ENCODE assay signal across 3 worm cellular contexts in the genomic region with DNA sequence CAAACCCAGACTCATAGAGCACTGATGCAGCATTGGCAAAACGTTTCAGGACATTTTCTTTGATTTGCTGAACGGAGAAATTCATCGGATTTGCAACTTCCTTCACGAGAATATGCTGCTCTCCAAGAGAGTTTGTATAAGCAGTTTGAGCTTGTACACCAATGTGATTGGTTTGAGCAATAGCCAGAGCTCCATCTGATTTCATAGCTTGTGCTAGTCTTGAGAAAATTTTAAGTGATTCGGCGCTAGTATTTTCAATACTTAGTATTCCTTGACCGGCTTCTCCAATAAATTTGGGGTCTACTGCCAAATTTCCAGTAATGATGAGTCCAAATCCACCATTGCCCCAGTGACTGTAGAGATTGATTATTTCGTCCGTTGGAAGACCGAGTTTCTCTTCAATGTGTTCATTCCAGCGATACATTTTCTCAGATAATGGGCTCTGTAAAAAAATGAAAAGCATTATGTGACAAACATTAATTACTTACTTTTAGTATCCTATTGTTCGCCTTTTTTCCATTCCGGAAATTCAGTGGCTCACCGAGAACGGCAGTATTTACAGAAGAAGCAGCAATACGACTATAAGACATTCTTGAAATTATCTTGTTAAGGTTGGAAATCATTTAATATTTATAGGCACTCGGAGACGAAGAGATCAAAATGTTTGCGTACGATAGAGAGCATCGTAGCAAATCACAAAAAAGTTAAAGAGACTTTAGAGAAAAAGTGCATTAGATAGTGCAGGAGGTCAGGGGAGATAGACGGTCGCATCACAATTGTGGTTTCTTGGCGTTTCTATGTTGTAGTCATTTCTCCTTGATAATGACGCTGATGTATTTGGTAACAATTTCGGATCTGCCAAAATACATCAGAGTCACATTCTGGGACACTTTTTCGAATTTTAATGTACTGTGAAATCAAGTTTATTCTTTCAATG.
TF ChIP-seq lines count a peak whose summit lies in the region.

A gene (minus strand): TSS at position 593 of the 937 bp plus-strand sequence.

TF ChIP-seq in whole organism, L1 larva, 84 proteins besides CTCF, POLR2A, EP300 and RAD21 (continued from another document):
- no peak for TF ChIP-seq blmp-1 (tag; optimal IDR thresholded peaks at IDR 0.05; lab: Kevin White, UChicago)
- peak; percentile 15 for TF ChIP-seq nhr-90 (tag; optimal IDR thresholded peaks at IDR 0.05; lab: Kevin White, UChicago; ENCODE audit: poor library complexity)
- TF ChIP-seq hlh-4 (tag; optimal IDR thresholded peaks at IDR 0.05; lab: Kevin White, UChicago) = no peak
- TF ChIP-seq nhr-71 (tag; optimal IDR thresholded peaks at IDR 0.05; lab: Kevin White, UChicago) = peak; percentile 7
- no peak for TF ChIP-seq rnt-1 (tag; optimal IDR thresholded peaks at IDR 0.05; lab: Kevin White, UChicago)
- TF ChIP-seq hpl-2 (GFP tag; optimal IDR thresholded peaks at IDR 0.05; lab: Kevin White, UChicago) = no peak
- TF ChIP-seq zag-1 (tag; optimal IDR thresholded peaks at IDR 0.05; lab: Kevin White, UChicago) = no peak
- TF ChIP-seq efl-1 (optimal IDR thresholded peaks at IDR 0.05; lab: Kevin White, UChicago) = no peak
- TF ChIP-seq efl-1 (GFP tag; optimal IDR thresholded peaks at IDR 0.05 in 1 of 2; lab: Kevin White, UChicago) = peak in 1 of 2 experiments; percentile 78
- TF ChIP-seq mab-9 (GFP tag; IDR thresholded peaks at IDR 0.05; lab: Robert Waterston, UW) = no peak
- no peak for TF ChIP-seq ets-5 (GFP tag; IDR thresholded peaks at IDR 0.05; lab: Robert Waterston, UW)
- TF ChIP-seq ztf-11 (tag; optimal IDR thresholded peaks at IDR 0.05; lab: Kevin White, UChicago) = no peak
- no peak for TF ChIP-seq irx-1 (tag; optimal IDR thresholded peaks at IDR 0.05; lab: Kevin White, UChicago)

TF ChIP-seq in whole organism, L2 larva, 48 proteins besides CTCF, POLR2A, EP300 and RAD21 (continued from another document):
- TF ChIP-seq crh-2 (tag; optimal IDR thresholded peaks at IDR 0.05; lab: Kevin White, UChicago) (peak; percentile 19), nhr-237 (tag; optimal IDR thresholded peaks at IDR 0.05; lab: Kevin White, UChicago) (no peak), aly-2 (tag; optimal IDR thresholded peaks at IDR 0.05; lab: Kevin White, UChicago) (no peak), C34F6.9 (tag; optimal IDR thresholded peaks at IDR 0.05; lab: Kevin White, UChicago) (no peak), mbf-1 (tag; optimal IDR thresholded peaks at IDR 0.05; lab: Kevin White, UChicago) (no peak), gmeb-1 (tag; optimal IDR thresholded peaks at IDR 0.05; lab: Kevin White, UChicago) (no peak)
TF ChIP-seq in whole organism, L2 larva: peak in this region for 4.

TF ChIP-seq in whole organism, L4 larva, 104 proteins besides CTCF, POLR2A, EP300 and RAD21 (continued from another document):
- peak; percentile 95 for TF ChIP-seq aha-1 (tag; lab: Kevin White, UChicago)
- no peak for TF ChIP-seq Y48G9A.11 (GFP tag; IDR thresholded peaks at IDR 0.05; lab: Robert Waterston, UW)
- TF ChIP-seq tag-97 (GFP tag; IDR thresholded peaks at IDR 0.05; lab: Robert Waterston, UW) = no peak
- TF ChIP-seq gei-8 (GFP tag; optimal IDR thresholded peaks at IDR 0.05; lab: Kevin White, UChicago) = no peak
- TF ChIP-seq ama-1 (optimal IDR thresholded peaks at IDR 0.05; lab: Kevin White, UChicago) = no peak
- TF ChIP-seq duxl-1 (tag; optimal IDR thresholded peaks at IDR 0.05; lab: Kevin White, UChicago; ENCODE audit: poor library complexity) = no peak
- TF ChIP-seq unc-39 (tag; optimal IDR thresholded peaks at IDR 0.05; lab: Kevin White, UChicago) = no peak
- TF ChIP-seq lin-39 (tag; optimal IDR thresholded peaks at IDR 0.05; lab: Kevin White, UChicago) = no peak
- TF ChIP-seq hlh-30 (tag; optimal IDR thresholded peaks at IDR 0.05; lab: Kevin White, UChicago; ENCODE audit: insufficient read depth) = peak; percentile 9
- TF ChIP-seq daf-19 (GFP tag; conservative IDR thresholded peaks at IDR 0.05; lab: Robert Waterston, UW) = no peak
- peak; percentile 57 for TF ChIP-seq dve-1 (tag; optimal IDR thresholded peaks at IDR 0.05; lab: Kevin White, UChicago; ENCODE audit: insufficient read depth)
- TF ChIP-seq ZK546.5 (tag; optimal IDR thresholded peaks at IDR 0.05; lab: Kevin White, UChicago) = no peak
- peak; percentile 7 for TF ChIP-seq nhr-10 (tag; optimal IDR thresholded peaks at IDR 0.05; lab: Kevin White, UChicago)
- TF ChIP-seq F44E2.7 (GFP tag; IDR thresholded peaks at IDR 0.05; lab: Robert Waterston, UW) = no peak
- no peak for TF ChIP-seq pha-4 (GFP tag; IDR thresholded peaks at IDR 0.05; lab: Robert Waterston, UW)
- no peak for TF ChIP-seq pha-4 (tag; optimal IDR thresholded peaks at IDR 0.05; lab: Kevin White, UChicago)
- TF ChIP-seq ceh-62 (tag; optimal IDR thresholded peaks at IDR 0.05; lab: Kevin White, UChicago) = no peak
- no peak for TF ChIP-seq zfp-2 (tag; optimal IDR thresholded peaks at IDR 0.05; lab: Kevin White, UChicago)
- no peak for TF ChIP-seq madf-9 (GFP tag; conservative IDR thresholded peaks at IDR 0.05; lab: Robert Waterston, UW)
- TF ChIP-seq nhr-111 (GFP tag; optimal IDR thresholded peaks at IDR 0.05; lab: Kevin White, UChicago) = no peak
- TF ChIP-seq lin-29 (GFP tag; IDR thresholded peaks at IDR 0.05; lab: Robert Waterston, UW) = no peak
- TF ChIP-seq lsy-2 (tag; optimal IDR thresholded peaks at IDR 0.05; lab: Kevin White, UChicago) = no peak
- no peak for TF ChIP-seq lin-1 (GFP tag; IDR thresholded peaks at IDR 0.05; lab: Robert Waterston, UW)
- TF ChIP-seq hlh-11 (tag; optimal IDR thresholded peaks at IDR 0.05; lab: Kevin White, UChicago) = peak; percentile 39
- no peak for TF ChIP-seq cey-2 (tag; optimal IDR thresholded peaks at IDR 0.05; lab: Kevin White, UChicago; ENCODE audit: borderline replicate concordance, insufficient read depth)
- TF ChIP-seq arid-1 (GFP tag; conservative IDR thresholded peaks at IDR 0.05; lab: Robert Waterston, UW) = no peak
- TF ChIP-seq mep-1 (tag; optimal IDR thresholded peaks at IDR 0.05; lab: Kevin White, UChicago) = peak; percentile 7
- TF ChIP-seq F37D6.2 (tag; optimal IDR thresholded peaks at IDR 0.05; lab: Kevin White, UChicago) = no peak
- TF ChIP-seq dmd-6 (GFP tag; IDR thresholded peaks at IDR 0.05; lab: Robert Waterston, UW) = peak; percentile 71
- TF ChIP-seq mdt-29 (GFP tag; IDR thresholded peaks at IDR 0.05; lab: Robert Waterston, UW) = no peak
- TF ChIP-seq T20F7.1 (GFP tag; optimal IDR thresholded peaks at IDR 0.05; lab: Kevin White, UChicago) = no peak
- TF ChIP-seq egl-43 (GFP tag; IDR thresholded peaks at IDR 0.05; lab: Robert Waterston, UW) = no peak
- no peak for TF ChIP-seq R02D3.7 (tag; optimal IDR thresholded peaks at IDR 0.05; lab: Kevin White, UChicago)
- TF ChIP-seq daf-16 (GFP tag; optimal IDR thresholded peaks at IDR 0.05; lab: Kevin White, UChicago) = no peak
- peak; percentile 40 for TF ChIP-seq daf-16 (tag; optimal IDR thresholded peaks at IDR 0.05; lab: Kevin White, UChicago)
- TF ChIP-seq nhr-41 (GFP tag; IDR thresholded peaks at IDR 0.05; lab: Robert Waterston, UW) = no peak
- no peak for TF ChIP-seq rbr-2 (tag; optimal IDR thresholded peaks at IDR 0.05; lab: Kevin White, UChicago)
- no peak for TF ChIP-seq zag-1 (tag; optimal IDR thresholded peaks at IDR 0.05; lab: Kevin White, UChicago)
- TF ChIP-seq dmd-9 (GFP tag; IDR thresholded peaks at IDR 0.05; lab: Robert Waterston, UW) = no peak
- no peak for TF ChIP-seq madf-5 (GFP tag; IDR thresholded peaks at IDR 0.05; lab: Robert Waterston, UW)
- no peak for TF ChIP-seq F26F4.8 (GFP tag; conservative IDR thresholded peaks at IDR 0.05; lab: Robert Waterston, UW)
